Fruit fly (Drosophila melanogaster) whole organism, wandering third instar larva: Measurements from ENCODE around the gene rost.

Experiments used
- Abd-B ChIP-seq: fragments of >200 bp; optimal IDR thresholded peaks from 2 replicates; lab custom pipeline; 2017; ENCODE audit warnings: missing biosample characterization, missing genetic modification characterization
- CG32264 ChIP-seq: fragments of 200-800 bp; sonication (Bioruptor generic); optimal IDR thresholded peaks from 2 replicates; lab custom pipeline; 2016; ENCODE audit warnings: missing biosample characterization, missing genetic modification characterization
- CG9705 ChIP-seq: fragments of 200-800 bp; sonication (Bioruptor generic); optimal IDR thresholded peaks from 2 replicates; lab custom pipeline; 2018; ENCODE audit warnings: missing biosample characterization, mild to moderate bottlenecking, missing genetic modification characterization
- CrebA ChIP-seq: fragments of 200-800 bp; sonication (Bioruptor generic); optimal IDR thresholded peaks from 2 replicates; lab custom pipeline; 2016; ENCODE audit warnings: missing biosample characterization, mild to moderate bottlenecking, missing genetic modification characterization, borderline replicate concordance
- Dif ChIP-seq: fragments of 200-275, 200-300 bp; sonication (Bioruptor generic); optimal IDR thresholded peaks from 2 replicates; lab custom pipeline; 2018; ENCODE audit warnings: missing biosample characterization, missing genetic modification characterization; ENCODE audit not compliant: partially characterized antibody
- HLH106 ChIP-seq: fragments of 200-800 bp; optimal IDR thresholded peaks from 3 replicates; lab custom pipeline; 2019; ENCODE audit warnings: missing biosample characterization, mild to moderate bottlenecking, missing genetic modification characterization, moderate library complexity
- Hnf4 ChIP-seq: fragments of 200-800 bp; sonication (Bioruptor generic); optimal IDR thresholded peaks from 2 replicates; lab custom pipeline; 2016; ENCODE audit warnings: missing biosample characterization, mild to moderate bottlenecking, missing genetic modification characterization
- Hr78 ChIP-seq: fragments of >200 bp; optimal IDR thresholded peaks from 2 replicates; lab custom pipeline; 2017; ENCODE audit warnings: missing biosample characterization, missing genetic modification characterization
- Hr83 ChIP-seq: fragments of 200-300 bp; sonication (Bioruptor generic); optimal IDR thresholded peaks from 2 replicates; lab custom pipeline; 2016; ENCODE audit warnings: missing biosample characterization, mild to moderate bottlenecking, missing genetic modification characterization, moderate library complexity; ENCODE audit not compliant: poor library complexity, severe bottlenecking
- Jra ChIP-seq: sonication (Bioruptor generic); optimal IDR thresholded peaks from 2 replicates; lab custom pipeline; 2016; ENCODE audit warnings: missing biosample characterization, missing genetic modification characterization
- Mio ChIP-seq: sonication (Bioruptor generic); optimal IDR thresholded peaks from 2 replicates; lab custom pipeline; 2016; ENCODE audit warnings: missing biosample characterization, missing genetic modification characterization
- Myc ChIP-seq: fragments of >200 bp; optimal IDR thresholded peaks from 2 replicates; lab custom pipeline; 2017
- N ChIP-seq: fragments of >200 bp; optimal IDR thresholded peaks from 2 replicates; lab custom pipeline; 2018; ENCODE audit warnings: missing biosample characterization, missing external identifiers, missing genetic modification characterization
- OdsH ChIP-seq: fragments of 200-800 bp; sonication (Bioruptor generic); optimal IDR thresholded peaks from 2 replicates; lab custom pipeline; 2016; ENCODE audit warnings: missing biosample characterization, mild to moderate bottlenecking, missing genetic modification characterization
- Rel ChIP-seq, 2 experiments: fragments of 200-800 bp; sonication (Bioruptor generic) in 1 of 2; optimal IDR thresholded peaks; 2 replicates in 1 of 2; 3 replicates in 1 of 2; lab custom pipeline; 2016 to 2019; ENCODE audit warnings: mild to moderate bottlenecking in 2 of 2, missing biosample characterization in 2 of 2, missing genetic modification characterization in 2 of 2, moderate library complexity in 1 of 2
- Sp1 ChIP-seq: fragments of 200-800 bp; sonication (Bioruptor generic); optimal IDR thresholded peaks from 3 replicates; lab custom pipeline; 2019; ENCODE audit warnings: missing biosample characterization, mild to moderate bottlenecking, missing genetic modification characterization, moderate library complexity
- Vsx2 ChIP-seq: fragments of 200-300, 225-300 bp; sonication (Bioruptor generic); optimal IDR thresholded peaks from 2 replicates; lab custom pipeline; 2018; ENCODE audit warnings: missing biosample characterization, missing genetic modification characterization; ENCODE audit not compliant: partially characterized antibody
- br ChIP-seq: fragments of 200-800 bp; sonication (Bioruptor generic); optimal IDR thresholded peaks from 2 replicates; lab custom pipeline; 2016; ENCODE audit warnings: missing biosample characterization, missing genetic modification characterization
- brk ChIP-seq: fragments of 200-800 bp; sonication (Bioruptor generic); optimal IDR thresholded peaks from 2 replicates; lab custom pipeline; 2016; ENCODE audit warnings: missing biosample characterization, mild to moderate bottlenecking, missing genetic modification characterization
- dl ChIP-seq, 2 experiments: fragments of 175-275, 200-275 bp in 1 of 2; fragments of 200-275 bp in 1 of 2; sonication (Bioruptor generic); optimal IDR thresholded peaks; lab custom pipeline; 2018; ENCODE audit warnings: mild to moderate bottlenecking in 2 of 2, missing biosample characterization in 2 of 2, missing genetic modification characterization in 2 of 2, moderate library complexity in 2 of 2; ENCODE audit not compliant: partially characterized antibody in 2 of 2, insufficient read depth in 1 of 2
- dmrt93B ChIP-seq: fragments of 200-800 bp; sonication (Bioruptor generic); optimal IDR thresholded peaks from 2 replicates; lab custom pipeline; 2018; ENCODE audit warnings: missing biosample characterization, mild to moderate bottlenecking, missing genetic modification characterization
- dsf ChIP-seq: sonication (Bioruptor generic); optimal IDR thresholded peaks from 2 replicates; lab custom pipeline; 2016; ENCODE audit warnings: missing biosample characterization, missing genetic modification characterization, borderline replicate concordance
- ey ChIP-seq: fragments of 200-800 bp; sonication (Bioruptor generic); optimal IDR thresholded peaks from 2 replicates; lab custom pipeline; 2016; ENCODE audit warnings: missing biosample characterization, missing genetic modification characterization
- foxo ChIP-seq, 2 experiments: fragments of 200-800 bp; sonication (Bioruptor generic); optimal IDR thresholded peaks; 2 replicates in 1 of 2; 3 replicates in 1 of 2; lab custom pipeline; 2016 to 2017; ENCODE audit warnings: missing biosample characterization in 2 of 2, missing genetic modification characterization in 2 of 2
- fru ChIP-seq: fragments of 200-800 bp; sonication (Bioruptor generic); optimal IDR thresholded peaks from 3 replicates; lab custom pipeline; 2016; ENCODE audit warnings: missing biosample characterization, mild to moderate bottlenecking, missing genetic modification characterization
- h ChIP-seq: fragments of 200-800 bp; sonication (Bioruptor generic); optimal IDR thresholded peaks from 3 replicates; lab custom pipeline; 2016; ENCODE audit warnings: missing biosample characterization, mild to moderate bottlenecking, missing genetic modification characterization
- psq ChIP-seq: fragments of 200-800 bp; sonication (Bioruptor generic); optimal IDR thresholded peaks from 3 replicates; lab custom pipeline; 2017; ENCODE audit warnings: missing biosample characterization, mild to moderate bottlenecking, missing genetic modification characterization, moderate library complexity
- rgr ChIP-seq: fragments of 200-800 bp; sonication (Bioruptor generic); optimal IDR thresholded peaks from 3 replicates; lab custom pipeline; 2016; ENCODE audit warnings: missing biosample characterization, mild to moderate bottlenecking, missing genetic modification characterization
- sage ChIP-seq: fragments of 200-800 bp; sonication (Bioruptor generic); optimal IDR thresholded peaks from 2 replicates; lab custom pipeline; 2016; ENCODE audit warnings: missing biosample characterization, mild to moderate bottlenecking, missing genetic modification characterization
- sv ChIP-seq: fragments of 200-800 bp; sonication (Bioruptor generic); optimal IDR thresholded peaks from 3 replicates; lab custom pipeline; 2016; ENCODE audit warnings: missing biosample characterization, missing genetic modification characterization
- tai ChIP-seq: sonication (Bioruptor generic); optimal IDR thresholded peaks from 2 replicates; lab custom pipeline; 2016; ENCODE audit warnings: missing biosample characterization, missing genetic modification characterization
- woc ChIP-seq: sonication (Bioruptor generic); optimal IDR thresholded peaks from 2 replicates; lab custom pipeline; 2016; ENCODE audit warnings: missing biosample characterization, mild to moderate bottlenecking, missing genetic modification characterization

Gene rost

DNA sequence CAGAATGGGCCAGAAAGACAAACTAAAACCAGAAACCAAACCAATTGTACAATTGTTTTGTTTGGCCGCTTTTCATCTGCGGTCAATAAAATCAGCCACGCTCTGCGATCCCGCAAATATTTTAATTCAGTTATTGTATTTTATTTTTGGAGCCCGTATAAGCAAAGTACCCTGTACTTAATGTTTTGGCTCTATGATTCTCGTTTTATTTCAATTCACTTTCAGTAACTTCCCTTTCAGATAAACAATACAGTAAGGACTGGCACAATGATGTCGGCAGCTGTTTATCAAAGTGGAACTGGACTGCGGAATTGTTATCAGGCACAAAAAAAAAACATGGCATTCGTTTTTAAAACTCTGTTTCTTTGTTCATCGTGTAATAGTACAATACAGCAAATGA is 40.7 kb downstream of the rost start:
- TF ChIP-seq dl (GFP tag; optimal IDR thresholded peaks at IDR 0.05; lab: Kevin White, UChicago; ENCODE audit: insufficient read depth in 1 of 2, partially characterized antibody in 2 of 2): no peak
- no peak for TF ChIP-seq psq
- no peak for TF ChIP-seq Jra
- TF ChIP-seq Abd-B (GFP tag; lab: Kevin White, UChicago): no peak
- TF ChIP-seq Hr83 (GFP tag; lab: Kevin White, UChicago): no peak
- TF ChIP-seq sv (GFP tag; lab: Kevin White, UChicago): no peak
- TF ChIP-seq rgr: no peak

- TF ChIP-seq Vsx2 (GFP tag; lab: Kevin White, UChicago): no peak
- TF ChIP-seq dmrt93B (GFP tag; lab: Kevin White, UChicago): no peak
- no peak for TF ChIP-seq OdsH (GFP tag; lab: Kevin White, UChicago)
- TF ChIP-seq dsf (GFP tag; lab: Kevin White, UChicago): no peak
- TF ChIP-seq fru (GFP tag; lab: Kevin White, UChicago): no peak
- no peak for TF ChIP-seq br (GFP tag; lab: Kevin White, UChicago)
- no peak for TF ChIP-seq Hr78 (GFP tag; lab: Kevin White, UChicago)
- no peak for TF ChIP-seq tai
- no peak for TF ChIP-seq woc (GFP tag; lab: Kevin White, UChicago)
- no peak for TF ChIP-seq Sp1 (GFP tag; lab: Kevin White, UChicago)
- no peak for TF ChIP-seq HLH106 (tag; lab: Kevin White, UChicago)
- TF ChIP-seq psq: no peak
- TF ChIP-seq ey (GFP tag; lab: Kevin White, UChicago): no peak
- no peak for TF ChIP-seq CG32264
- no peak for TF ChIP-seq CG9705 (GFP tag; lab: Kevin White, UChicago)
- no peak for TF ChIP-seq Hnf4 (GFP tag; lab: Kevin White, UChicago)
- TF ChIP-seq brk (GFP tag; lab: Kevin White, UChicago): no peak
- TF ChIP-seq N (GFP tag; lab: Kevin White, UChicago): no peak
- TF ChIP-seq Myc: no peak
- TF ChIP-seq rgr: no peak
Observed at dm6 chr2L:8947989-8948388, 41.4 kb downstream of the rost start.

- TF ChIP-seq dl (GFP tag; optimal IDR thresholded peaks at IDR 0.05; lab: Kevin White, UChicago; ENCODE audit: insufficient read depth in 1 of 2, partially characterized antibody in 2 of 2): no peak
- TF ChIP-seq sage (GFP tag; lab: Kevin White, UChicago): no peak
- no peak for TF ChIP-seq Vsx2 (GFP tag; lab: Kevin White, UChicago)
- no peak for TF ChIP-seq tai
- no peak for TF ChIP-seq N (GFP tag; lab: Kevin White, UChicago)
- no peak for TF ChIP-seq Myc
- TF ChIP-seq Hnf4 (GFP tag; lab: Kevin White, UChicago): no peak
- no peak for TF ChIP-seq Dif (GFP tag; lab: Kevin White, UChicago)
- TF ChIP-seq h (GFP tag; lab: Kevin White, UChicago): no peak
- TF ChIP-seq Mio (GFP tag; lab: Kevin White, UChicago): no peak
- no peak for TF ChIP-seq CG9705 (GFP tag; lab: Kevin White, UChicago)
- TF ChIP-seq dsf (GFP tag; lab: Kevin White, UChicago): no peak
- TF ChIP-seq foxo (GFP tag; optimal IDR thresholded peaks at IDR 0.05; lab: Kevin White, UChicago): no peak
- no peak for TF ChIP-seq Sp1 (GFP tag; lab: Kevin White, UChicago)
- TF ChIP-seq Rel (GFP tag; optimal IDR thresholded peaks at IDR 0.05; lab: Kevin White, UChicago): no peak
- no peak for TF ChIP-seq Rel (tag; optimal IDR thresholded peaks at IDR 0.05; lab: Kevin White, UChicago)
- TF ChIP-seq br (GFP tag; lab: Kevin White, UChicago): no peak
- TF ChIP-seq fru (GFP tag; lab: Kevin White, UChicago): no peak
- no peak for TF ChIP-seq CrebA (GFP tag; lab: Kevin White, UChicago)
- TF ChIP-seq Abd-B (GFP tag; lab: Kevin White, UChicago): no peak
- TF ChIP-seq OdsH (GFP tag; lab: Kevin White, UChicago): no peak
Observed at dm6 chr2L:8946718-8947316, 42.5 kb downstream of the rost start, which contains the start of gene CG46397. Gene CG46397 (plus strand): TSS chr2L:8947266.
